Worm (Caenorhabditis elegans) whole organism, L1 larva: ENCODE data around the gene F58E6.8.
A peak's percentile ranks its signal among the peaks of the same experiment; 100 is the strongest.

ENCODE experiments used
- aly-2 ChIP-seq: fragments of 150-350 bp; optimal IDR thresholded peaks from 2 replicates; lab custom pipeline; 2014; ENCODE audit warnings: missing biosample characterization, missing genetic modification characterization
- blmp-1 ChIP-seq: fragments of 150-350 bp; optimal IDR thresholded peaks from 2 replicates; lab custom pipeline; 2014; ENCODE audit warnings: missing biosample characterization, missing genetic modification characterization
- ceh-82 ChIP-seq, 3 experiments: fragments of 150-350 bp in 1 of 3; sonication (generic microtip) in 2 of 3; optimal IDR thresholded peaks; 2 replicates each; lab custom pipeline; 2014 to 2017; ENCODE audit warnings: missing biosample characterization in 3 of 3, missing genetic modification characterization in 3 of 3
- dpl-1 ChIP-seq, 3 experiments: fragments of 150-350 bp in 2 of 3; sonication (generic microtip) in 1 of 3; optimal IDR thresholded peaks; 2 replicates each; lab custom pipeline; 2014 to 2017; ENCODE audit warnings: missing biosample characterization in 3 of 3, missing genetic modification characterization in 3 of 3, missing genetic modification reagents in 3 of 3
- efl-1 ChIP-seq, 4 experiments: fragments of 150-350 bp; optimal IDR thresholded peaks in 3 of 4; peaks in 1 of 4; 1 replicate in 1 of 4; 2 replicates in 3 of 4; lab custom pipeline; 2014; ENCODE audit warnings: missing biosample characterization in 2 of 4, missing genetic modification characterization in 2 of 4, missing genetic modification reagents in 2 of 4
- efl-3 ChIP-seq: fragments of 200-800 bp; sonication (Bioruptor generic); optimal IDR thresholded peaks from 2 replicates; lab custom pipeline; 2018; ENCODE audit warnings: mild to moderate bottlenecking, missing genetic modification characterization, missing compliant biosample characterization
- egl-13 ChIP-seq: sonication (generic microtip); optimal IDR thresholded peaks from 2 replicates; lab custom pipeline; 2016; ENCODE audit warnings: missing genotype, missing genetic modification reagents, missing genetic modification characterization, missing compliant biosample characterization
- elt-2 ChIP-seq: sonication (generic microtip); optimal IDR thresholded peaks from 2 replicates; lab custom pipeline; 2016; ENCODE audit warnings: missing genetic modification characterization, mild to moderate bottlenecking, inconsistent platforms, missing compliant biosample characterization, missing genetic modification reagents
- elt-3 ChIP-seq, 6 experiments: fragments of 150-350 bp in 1 of 6; sonication (generic microtip); optimal IDR thresholded peaks; 2 replicates each; lab custom pipeline; 2017 to 2018; ENCODE audit warnings: missing biosample characterization in 6 of 6, missing genetic modification characterization in 6 of 6, inconsistent platforms in 1 of 6
- ets-5 ChIP-seq: fragments of 200-800 bp; sonication (Bioruptor generic); IDR thresholded peaks from 2 replicates; pipeline ENCODE4 v1.3.6; 2022; ENCODE audit warnings: missing genetic modification characterization, missing compliant biosample characterization
- fkh-8 ChIP-seq: sonication (generic microtip); optimal IDR thresholded peaks from 2 replicates; lab custom pipeline; 2016; ENCODE audit warnings: mild to moderate bottlenecking, missing genetic modification characterization, missing compliant biosample characterization
- fos-1 ChIP-seq: fragments of 150-350 bp; optimal IDR thresholded peaks from 2 replicates; lab custom pipeline; 2014; ENCODE audit warnings: missing biosample characterization, missing genetic modification characterization
- grh-1 ChIP-seq: fragments of 200-800 bp; sonication (Bioruptor generic); IDR thresholded peaks from 2 replicates; pipeline ENCODE4 v1.3.6; 2022; ENCODE audit warnings: missing genetic modification reagents, missing genetic modification characterization, missing compliant biosample characterization
- jun-1 ChIP-seq: fragments of 150-350 bp; optimal IDR thresholded peaks from 2 replicates; lab custom pipeline; 2014; ENCODE audit warnings: missing biosample characterization, missing genetic modification reagents, missing genetic modification characterization
- lin-14 ChIP-seq: fragments of 200-800 bp; sonication (Bioruptor generic); optimal IDR thresholded peaks from 2 replicates; lab custom pipeline; 2018; ENCODE audit warnings: mild to moderate bottlenecking, missing genetic modification characterization, moderate library complexity, missing compliant biosample characterization
- lin-39 ChIP-seq: fragments of 150-350 bp; optimal IDR thresholded peaks from 2 replicates; lab custom pipeline; 2014; ENCODE audit warnings: missing biosample characterization, missing genetic modification reagents, missing genetic modification characterization
- lsy-2 ChIP-seq, 2 experiments: fragments of 150-350 bp; optimal IDR thresholded peaks; 2 replicates each; lab custom pipeline; 2014; ENCODE audit warnings: missing biosample characterization in 2 of 2, missing genetic modification characterization in 2 of 2
- mab-9 ChIP-seq: fragments of 200-800 bp; sonication (Bioruptor generic); IDR thresholded peaks from 2 replicates; pipeline ENCODE4 v1.3.6; 2022; ENCODE audit warnings: missing genetic modification reagents, missing genetic modification characterization, missing compliant biosample characterization
- mef-2 ChIP-seq: fragments of 150-350 bp; optimal IDR thresholded peaks from 2 replicates; lab custom pipeline; 2014; ENCODE audit warnings: missing biosample characterization, missing genetic modification characterization
- mep-1 ChIP-seq: fragments of 150-350 bp; optimal IDR thresholded peaks from 2 replicates; lab custom pipeline; 2014; ENCODE audit warnings: missing biosample characterization, missing genetic modification characterization
- nhr-12 ChIP-seq: sonication (generic microtip); optimal IDR thresholded peaks from 2 replicates; lab custom pipeline; 2017; ENCODE audit warnings: missing biosample characterization, missing genetic modification characterization
- nhr-47 ChIP-seq: sonication (generic microtip); optimal IDR thresholded peaks from 2 replicates; lab custom pipeline; 2016; ENCODE audit warnings: mild to moderate bottlenecking, missing genetic modification characterization, moderate library complexity, missing compliant biosample characterization
- nhr-71 ChIP-seq: sonication (generic microtip); optimal IDR thresholded peaks from 2 replicates; lab custom pipeline; 2016; ENCODE audit warnings: mild to moderate bottlenecking, missing genetic modification characterization, moderate library complexity, missing compliant biosample characterization
- nhr-76 ChIP-seq: sonication (generic microtip); optimal IDR thresholded peaks from 2 replicates; lab custom pipeline; 2017; ENCODE audit warnings: missing biosample characterization, missing genetic modification characterization
- nhr-77 ChIP-seq: fragments of 150-350 bp; optimal IDR thresholded peaks from 2 replicates; lab custom pipeline; 2014; ENCODE audit warnings: missing biosample characterization, missing genetic modification characterization
- nhr-90 ChIP-seq: sonication (generic microtip); optimal IDR thresholded peaks from 2 replicates; lab custom pipeline; 2016; ENCODE audit warnings: mild to moderate bottlenecking, missing genetic modification characterization, missing compliant biosample characterization; ENCODE audit not compliant: poor library complexity
- pax-3 ChIP-seq: fragments of 200-800 bp; sonication (Bioruptor generic); optimal IDR thresholded peaks from 2 replicates; lab custom pipeline; 2018; ENCODE audit warnings: mild to moderate bottlenecking, missing genetic modification characterization, moderate library complexity, missing compliant biosample characterization
- snu-23 ChIP-seq: sonication (generic microtip); optimal IDR thresholded peaks from 2 replicates; lab custom pipeline; 2016; ENCODE audit warnings: missing genetic modification characterization, missing compliant biosample characterization
- sox-4 ChIP-seq: sonication (generic microtip); optimal IDR thresholded peaks from 2 replicates; lab custom pipeline; 2016; ENCODE audit warnings: missing genetic modification characterization, missing compliant biosample characterization
- sptf-1 ChIP-seq: fragments of 150-350 bp; optimal IDR thresholded peaks from 2 replicates; lab custom pipeline; 2014; ENCODE audit warnings: missing biosample characterization, missing genetic modification characterization
- sup-37 ChIP-seq: fragments of 200-800 bp; sonication (Bioruptor generic); optimal IDR thresholded peaks from 2 replicates; lab custom pipeline; 2018; ENCODE audit warnings: mild to moderate bottlenecking, missing genetic modification characterization, missing compliant biosample characterization
- tbx-2 ChIP-seq: sonication (generic microtip); optimal IDR thresholded peaks from 2 replicates; lab custom pipeline; 2016; ENCODE audit warnings: missing genetic modification characterization, missing compliant biosample characterization
- unc-98 ChIP-seq: fragments of 200-800 bp; sonication (Bioruptor generic); IDR thresholded peaks from 2 replicates; pipeline ENCODE4 v1.3.6; 2022; ENCODE audit warnings: missing genetic modification characterization, missing compliant biosample characterization
- vab-15 ChIP-seq: sonication (generic microtip); optimal IDR thresholded peaks from 2 replicates; lab custom pipeline; 2017; ENCODE audit warnings: missing genotype, mild to moderate bottlenecking, missing genetic modification characterization, missing compliant biosample characterization
- zip-4 ChIP-seq: fragments of 200-800 bp; sonication (Bioruptor generic); optimal IDR thresholded peaks from 2 replicates; lab custom pipeline; 2018; ENCODE audit warnings: mild to moderate bottlenecking, missing genetic modification characterization, moderate library complexity, missing compliant biosample characterization
- ztf-4 ChIP-seq: fragments of 150-350 bp; optimal IDR thresholded peaks from 2 replicates; lab custom pipeline; 2014; ENCODE audit warnings: missing biosample characterization, missing genetic modification characterization

Gene F58E6.8

DNA sequence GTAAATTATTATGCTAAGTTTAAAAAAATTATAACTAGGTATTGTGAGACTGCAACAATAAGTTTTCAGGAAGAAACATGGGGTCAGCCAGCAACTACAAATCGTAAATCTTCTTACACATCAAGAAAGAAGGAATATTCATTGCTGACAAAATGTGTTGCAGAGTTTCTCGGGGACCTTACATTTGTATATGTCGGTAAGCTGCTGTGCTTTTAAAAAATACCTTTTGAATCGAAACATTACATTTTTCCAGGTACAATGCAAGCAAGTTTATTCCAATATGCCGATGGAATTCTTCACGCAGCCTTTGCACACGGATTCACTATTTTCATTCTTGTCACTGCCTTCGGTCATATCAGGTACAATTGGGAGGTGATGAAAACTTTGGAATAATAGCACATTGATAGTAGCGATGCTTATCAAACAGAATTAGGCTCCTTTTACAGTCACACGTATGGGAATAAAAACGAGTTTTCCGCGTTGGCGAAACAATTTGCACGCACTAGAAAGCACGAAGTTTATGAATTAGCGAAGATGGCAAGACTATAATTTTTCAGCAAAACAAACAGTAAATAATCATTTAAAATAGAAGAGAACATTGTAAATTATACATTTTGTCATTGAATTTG lies 17.4 kb downstream of the F58E6.8 start:
- TF ChIP-seq elt-2 (tag; lab: Kevin White, UChicago) = peak; percentile 56
- TF ChIP-seq lin-39 (tag; lab: Kevin White, UChicago) = no peak
- TF ChIP-seq efl-1 (optimal IDR thresholded peaks at IDR 0.05; lab: Kevin White, UChicago) = no peak
- TF ChIP-seq efl-1 (GFP tag; optimal IDR thresholded peaks at IDR 0.05 in 1 of 2; lab: Kevin White, UChicago) = peak in 1 of 2 experiments; percentile 73

- TF ChIP-seq mab-9 (GFP tag; lab: Robert Waterston, UW) = no peak
- TF ChIP-seq dpl-1 (GFP tag; optimal IDR thresholded peaks at IDR 0.05; lab: Kevin White, UChicago) = no peak
- no peak for TF ChIP-seq nhr-47 (tag; lab: Kevin White, UChicago)
- peak; percentile 26 for TF ChIP-seq elt-2 (tag; lab: Kevin White, UChicago)
- TF ChIP-seq, all 84 proteins: peak for 1
Measured at ce11 chrV:9737287-9737686, 18.3 kb downstream of the F58E6.8 start, which contains the start of gene aqp-4. Gene aqp-4 (plus strand): TSS chrV:9737556.

- TF ChIP-seq nhr-77 (tag; lab: Kevin White, UChicago) = no peak
- peak in 1 of 2 experiments; percentile 24 for TF ChIP-seq lsy-2 (tag; optimal IDR thresholded peaks at IDR 0.05; lab: Kevin White, UChicago)
- peak; percentile 2 for TF ChIP-seq fkh-8 (tag; lab: Kevin White, UChicago)
- TF ChIP-seq elt-3 (tag; optimal IDR thresholded peaks at IDR 0.05; lab: Kevin White, UChicago) = no peak
- no peak for TF ChIP-seq fos-1 (tag; lab: Kevin White, UChicago)
- no peak for TF ChIP-seq lin-14 (GFP tag; lab: Kevin White, UChicago)
- TF ChIP-seq nhr-71 (tag; lab: Kevin White, UChicago) = peak; percentile 5
- no peak for TF ChIP-seq nhr-76 (tag; lab: Kevin White, UChicago)
- peak; percentile 10 for TF ChIP-seq aly-2 (tag; lab: Kevin White, UChicago)
- TF ChIP-seq zip-4 (GFP tag; lab: Kevin White, UChicago) = no peak
- TF ChIP-seq sup-37 = no peak
- no peak for TF ChIP-seq grh-1 (GFP tag; lab: Robert Waterston, UW)
- TF ChIP-seq blmp-1 (tag; lab: Kevin White, UChicago) = no peak
- TF ChIP-seq snu-23 (GFP tag; lab: Kevin White, UChicago) = no peak
- TF ChIP-seq sox-4 (tag; lab: Kevin White, UChicago) = no peak
- TF ChIP-seq efl-1 (optimal IDR thresholded peaks at IDR 0.05; lab: Kevin White, UChicago) = no peak
- no peak for TF ChIP-seq efl-1 (GFP tag; optimal IDR thresholded peaks at IDR 0.05 in 1 of 2; lab: Kevin White, UChicago)
- TF ChIP-seq ztf-4 (tag; lab: Kevin White, UChicago) = peak; percentile 35
- TF ChIP-seq nhr-90 (tag; lab: Kevin White, UChicago) = no peak
- TF ChIP-seq pax-3 (tag; lab: Kevin White, UChicago) = no peak
- TF ChIP-seq sptf-1 = no peak
- TF ChIP-seq tbx-2 (tag; lab: Kevin White, UChicago) = no peak
- TF ChIP-seq mef-2 (tag; lab: Kevin White, UChicago) = no peak
- no peak for TF ChIP-seq efl-3
- TF ChIP-seq vab-15 (tag; lab: Kevin White, UChicago) = no peak
- peak; percentile 1 for TF ChIP-seq egl-13 (tag; lab: Kevin White, UChicago)
- no peak for TF ChIP-seq ets-5
Measured at ce11 chrV:9733920-9734454, 21.6 kb downstream of the F58E6.8 start, which contains the start of gene cal-7. Gene cal-7 (plus strand): TSS chrV:9734103.

ce11 chrV:9731852-9732251 lies 23.8 kb downstream of the F58E6.8 start:
- no peak for TF ChIP-seq nhr-12 (tag; lab: Kevin White, UChicago)
- peak; percentile 71 for TF ChIP-seq blmp-1 (tag; lab: Kevin White, UChicago)
- peak; percentile 20 for TF ChIP-seq mep-1 (tag; lab: Kevin White, UChicago)
- no peak for TF ChIP-seq unc-98 (GFP tag; lab: Robert Waterston, UW)
- no peak for TF ChIP-seq efl-3
- TF ChIP-seq lsy-2 (tag; optimal IDR thresholded peaks at IDR 0.05; lab: Kevin White, UChicago) = peak in 1 of 2 experiments; percentile 37
- peak in 1 of 3 experiments; percentile 43 for TF ChIP-seq ceh-82 (tag; optimal IDR thresholded peaks at IDR 0.05; lab: Kevin White, UChicago)
- peak; percentile 62 for TF ChIP-seq lin-14 (GFP tag; lab: Kevin White, UChicago)
- TF ChIP-seq jun-1 = no peak
- TF ChIP-seq efl-1 (optimal IDR thresholded peaks at IDR 0.05; lab: Kevin White, UChicago) = no peak
- peak in 1 of 2 experiments; percentile 90 for TF ChIP-seq efl-1 (GFP tag; optimal IDR thresholded peaks at IDR 0.05 in 1 of 2; lab: Kevin White, UChicago)
